Fruit fly (Drosophila melanogaster) whole organism, wandering third instar larva: ENCODE measurements around the gene Evi5.
A peak's percentile ranks its signal among the peaks of the same experiment; 100 is the strongest.

Experiments
- Abd-B ChIP-seq: fragments of >200 bp; optimal IDR thresholded peaks from 2 replicates; lab custom pipeline; 2017; ENCODE audit warnings: missing biosample characterization, missing genetic modification characterization
- CG32264 ChIP-seq: fragments of 200-800 bp; sonication (Bioruptor generic); optimal IDR thresholded peaks from 2 replicates; lab custom pipeline; 2016; ENCODE audit warnings: missing biosample characterization, missing genetic modification characterization
- CG9705 ChIP-seq: fragments of 200-800 bp; sonication (Bioruptor generic); optimal IDR thresholded peaks from 2 replicates; lab custom pipeline; 2018; ENCODE audit warnings: missing biosample characterization, mild to moderate bottlenecking, missing genetic modification characterization
- CrebA ChIP-seq: fragments of 200-800 bp; sonication (Bioruptor generic); optimal IDR thresholded peaks from 2 replicates; lab custom pipeline; 2016; ENCODE audit warnings: missing biosample characterization, mild to moderate bottlenecking, missing genetic modification characterization, borderline replicate concordance
- Dfd ChIP-seq: fragments of >200 bp; optimal IDR thresholded peaks from 2 replicates; lab custom pipeline; 2017; ENCODE audit warnings: missing biosample characterization, missing genetic modification characterization
- Dif ChIP-seq: fragments of 200-275, 200-300 bp; sonication (Bioruptor generic); optimal IDR thresholded peaks from 2 replicates; lab custom pipeline; 2018; ENCODE audit warnings: missing biosample characterization, missing genetic modification characterization; ENCODE audit not compliant: partially characterized antibody
- GATAd ChIP-seq: sonication (Bioruptor generic); optimal IDR thresholded peaks from 2 replicates; lab custom pipeline; 2016; ENCODE audit warnings: missing biosample characterization, missing genetic modification characterization
- HLH106 ChIP-seq: fragments of 200-800 bp; optimal IDR thresholded peaks from 3 replicates; lab custom pipeline; 2019; ENCODE audit warnings: missing biosample characterization, mild to moderate bottlenecking, missing genetic modification characterization, moderate library complexity
- Hnf4 ChIP-seq: fragments of 200-800 bp; sonication (Bioruptor generic); optimal IDR thresholded peaks from 2 replicates; lab custom pipeline; 2016; ENCODE audit warnings: missing biosample characterization, mild to moderate bottlenecking, missing genetic modification characterization
- Hr78 ChIP-seq: fragments of >200 bp; optimal IDR thresholded peaks from 2 replicates; lab custom pipeline; 2017; ENCODE audit warnings: missing biosample characterization, missing genetic modification characterization
- Hr83 ChIP-seq: fragments of 200-300 bp; sonication (Bioruptor generic); optimal IDR thresholded peaks from 2 replicates; lab custom pipeline; 2016; ENCODE audit warnings: missing biosample characterization, mild to moderate bottlenecking, missing genetic modification characterization, moderate library complexity; ENCODE audit not compliant: poor library complexity, severe bottlenecking
- Jra ChIP-seq: sonication (Bioruptor generic); optimal IDR thresholded peaks from 2 replicates; lab custom pipeline; 2016; ENCODE audit warnings: missing biosample characterization, missing genetic modification characterization
- Mio ChIP-seq: sonication (Bioruptor generic); optimal IDR thresholded peaks from 2 replicates; lab custom pipeline; 2016; ENCODE audit warnings: missing biosample characterization, missing genetic modification characterization
- Myc ChIP-seq: fragments of >200 bp; optimal IDR thresholded peaks from 2 replicates; lab custom pipeline; 2017
- N ChIP-seq: fragments of >200 bp; optimal IDR thresholded peaks from 2 replicates; lab custom pipeline; 2018; ENCODE audit warnings: missing biosample characterization, missing external identifiers, missing genetic modification characterization
- OdsH ChIP-seq: fragments of 200-800 bp; sonication (Bioruptor generic); optimal IDR thresholded peaks from 2 replicates; lab custom pipeline; 2016; ENCODE audit warnings: missing biosample characterization, mild to moderate bottlenecking, missing genetic modification characterization
- Rel ChIP-seq, 2 experiments: fragments of 200-800 bp; sonication (Bioruptor generic) in 1 of 2; optimal IDR thresholded peaks; 2 replicates in 1 of 2; 3 replicates in 1 of 2; lab custom pipeline; 2016 to 2019; ENCODE audit warnings: mild to moderate bottlenecking in 2 of 2, missing biosample characterization in 2 of 2, missing genetic modification characterization in 2 of 2, moderate library complexity in 1 of 2
- Sp1 ChIP-seq: fragments of 200-800 bp; sonication (Bioruptor generic); optimal IDR thresholded peaks from 3 replicates; lab custom pipeline; 2019; ENCODE audit warnings: missing biosample characterization, mild to moderate bottlenecking, missing genetic modification characterization, moderate library complexity
- Vsx2 ChIP-seq: fragments of 200-300, 225-300 bp; sonication (Bioruptor generic); optimal IDR thresholded peaks from 2 replicates; lab custom pipeline; 2018; ENCODE audit warnings: missing biosample characterization, missing genetic modification characterization; ENCODE audit not compliant: partially characterized antibody
- br ChIP-seq: fragments of 200-800 bp; sonication (Bioruptor generic); optimal IDR thresholded peaks from 2 replicates; lab custom pipeline; 2016; ENCODE audit warnings: missing biosample characterization, missing genetic modification characterization
- brk ChIP-seq: fragments of 200-800 bp; sonication (Bioruptor generic); optimal IDR thresholded peaks from 2 replicates; lab custom pipeline; 2016; ENCODE audit warnings: missing biosample characterization, mild to moderate bottlenecking, missing genetic modification characterization
- dl ChIP-seq, 2 experiments: fragments of 175-275, 200-275 bp in 1 of 2; fragments of 200-275 bp in 1 of 2; sonication (Bioruptor generic); optimal IDR thresholded peaks; lab custom pipeline; 2018; ENCODE audit warnings: mild to moderate bottlenecking in 2 of 2, missing biosample characterization in 2 of 2, missing genetic modification characterization in 2 of 2, moderate library complexity in 2 of 2; ENCODE audit not compliant: partially characterized antibody in 2 of 2, insufficient read depth in 1 of 2
- dmrt93B ChIP-seq: fragments of 200-800 bp; sonication (Bioruptor generic); optimal IDR thresholded peaks from 2 replicates; lab custom pipeline; 2018; ENCODE audit warnings: missing biosample characterization, mild to moderate bottlenecking, missing genetic modification characterization
- dsf ChIP-seq: sonication (Bioruptor generic); optimal IDR thresholded peaks from 2 replicates; lab custom pipeline; 2016; ENCODE audit warnings: missing biosample characterization, missing genetic modification characterization, borderline replicate concordance
- ey ChIP-seq: fragments of 200-800 bp; sonication (Bioruptor generic); optimal IDR thresholded peaks from 2 replicates; lab custom pipeline; 2016; ENCODE audit warnings: missing biosample characterization, missing genetic modification characterization
- foxo ChIP-seq, 2 experiments: fragments of 200-800 bp; sonication (Bioruptor generic); optimal IDR thresholded peaks; 2 replicates in 1 of 2; 3 replicates in 1 of 2; lab custom pipeline; 2016 to 2017; ENCODE audit warnings: missing biosample characterization in 2 of 2, missing genetic modification characterization in 2 of 2
- fru ChIP-seq: fragments of 200-800 bp; sonication (Bioruptor generic); optimal IDR thresholded peaks from 3 replicates; lab custom pipeline; 2016; ENCODE audit warnings: missing biosample characterization, mild to moderate bottlenecking, missing genetic modification characterization
- h ChIP-seq: fragments of 200-800 bp; sonication (Bioruptor generic); optimal IDR thresholded peaks from 3 replicates; lab custom pipeline; 2016; ENCODE audit warnings: missing biosample characterization, mild to moderate bottlenecking, missing genetic modification characterization
- jim ChIP-seq: fragments of 175-275, 200-325 bp; sonication (Bioruptor generic); optimal IDR thresholded peaks from 2 replicates; lab custom pipeline; 2016; ENCODE audit warnings: missing biosample characterization, mild to moderate bottlenecking, missing genetic modification characterization
- lola ChIP-seq: fragments of >200 bp; optimal IDR thresholded peaks from 2 replicates; lab custom pipeline; 2017; ENCODE audit warnings: missing biosample characterization, missing genetic modification characterization
- pan ChIP-seq: fragments of >200 bp; optimal IDR thresholded peaks from 2 replicates; lab custom pipeline; 2017
- psq ChIP-seq: fragments of 200-800 bp; sonication (Bioruptor generic); optimal IDR thresholded peaks from 3 replicates; lab custom pipeline; 2017; ENCODE audit warnings: missing biosample characterization, mild to moderate bottlenecking, missing genetic modification characterization, moderate library complexity
- rgr ChIP-seq: fragments of 200-800 bp; sonication (Bioruptor generic); optimal IDR thresholded peaks from 3 replicates; lab custom pipeline; 2016; ENCODE audit warnings: missing biosample characterization, mild to moderate bottlenecking, missing genetic modification characterization
- sage ChIP-seq: fragments of 200-800 bp; sonication (Bioruptor generic); optimal IDR thresholded peaks from 2 replicates; lab custom pipeline; 2016; ENCODE audit warnings: missing biosample characterization, mild to moderate bottlenecking, missing genetic modification characterization
- sv ChIP-seq: fragments of 200-800 bp; sonication (Bioruptor generic); optimal IDR thresholded peaks from 3 replicates; lab custom pipeline; 2016; ENCODE audit warnings: missing biosample characterization, missing genetic modification characterization
- tai ChIP-seq: sonication (Bioruptor generic); optimal IDR thresholded peaks from 2 replicates; lab custom pipeline; 2016; ENCODE audit warnings: missing biosample characterization, missing genetic modification characterization
- usp ChIP-seq: fragments of >200 bp; optimal IDR thresholded peaks from 2 replicates; lab custom pipeline; 2017; ENCODE audit warnings: missing biosample characterization, missing genetic modification characterization
- woc ChIP-seq: sonication (Bioruptor generic); optimal IDR thresholded peaks from 2 replicates; lab custom pipeline; 2016; ENCODE audit warnings: missing biosample characterization, mild to moderate bottlenecking, missing genetic modification characterization

Gene Evi5

DNA sequence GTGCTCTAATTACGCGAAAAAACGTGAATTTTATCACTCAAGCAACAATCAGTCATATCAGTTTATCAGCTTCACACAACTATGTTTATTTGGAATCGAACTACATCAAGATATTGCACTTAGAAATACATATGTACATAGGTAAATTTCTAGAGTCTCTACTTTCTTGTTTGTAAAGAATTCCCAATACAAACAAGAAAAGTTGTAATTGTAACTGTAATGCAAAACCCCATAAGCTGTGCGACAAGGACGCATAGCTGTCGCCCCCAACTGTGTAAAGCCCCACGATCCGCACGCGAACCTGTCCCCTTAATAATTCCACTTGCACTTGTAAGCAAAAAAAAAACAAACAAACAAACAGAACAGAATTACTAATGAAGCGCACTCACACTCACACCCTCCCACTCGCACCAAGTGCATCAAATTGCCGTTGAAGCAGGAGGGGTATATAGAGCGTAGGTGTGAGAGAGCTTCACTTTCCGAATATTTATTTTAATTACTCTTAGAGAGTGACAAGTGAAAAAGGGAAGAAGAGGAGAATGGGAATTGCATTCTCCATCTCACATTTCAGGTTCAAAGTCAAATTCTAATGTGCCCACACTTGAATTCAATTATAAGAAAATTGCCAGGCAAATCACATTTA, 28.1 kb downstream of the Evi5 start:
- no peak for TF ChIP-seq dsf
- no peak for TF ChIP-seq h (GFP tag; lab: Kevin White, UChicago)
- TF ChIP-seq jim (GFP tag; lab: Kevin White, UChicago) = peak; percentile 4
- no peak for TF ChIP-seq Rel (GFP tag; optimal IDR thresholded peaks at IDR 0.05; lab: Kevin White, UChicago)
- peak; percentile 45 for TF ChIP-seq Rel (tag; optimal IDR thresholded peaks at IDR 0.05; lab: Kevin White, UChicago)
- TF ChIP-seq CG9705 = no peak
- no peak for TF ChIP-seq brk (GFP tag; lab: Kevin White, UChicago)

DNA sequence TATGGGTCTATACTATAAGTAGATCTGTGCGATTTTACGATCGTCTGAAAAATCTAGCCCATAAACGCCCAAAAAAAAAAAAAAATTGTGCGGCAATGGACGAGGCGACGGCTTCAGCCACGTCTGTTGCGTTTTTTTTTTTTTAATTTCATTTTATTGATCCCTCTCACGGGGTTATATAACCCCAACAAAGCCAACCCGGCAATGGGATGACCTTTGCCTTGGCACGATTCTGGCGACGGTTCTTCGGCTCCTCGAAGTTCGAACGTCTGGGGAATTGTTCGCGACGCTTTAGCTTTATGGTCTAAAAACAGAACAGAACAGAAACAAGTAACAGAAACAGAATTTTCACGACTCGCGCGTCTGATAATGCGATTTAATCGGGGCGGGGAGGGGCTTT, 28.8 kb downstream of the Evi5 start:
- no peak for TF ChIP-seq Abd-B (GFP tag; lab: Kevin White, UChicago)
- no peak for TF ChIP-seq br (GFP tag; lab: Kevin White, UChicago)
- TF ChIP-seq ey (GFP tag; lab: Kevin White, UChicago) = no peak
- no peak for TF ChIP-seq Hr78
- TF ChIP-seq h (GFP tag; lab: Kevin White, UChicago) = peak; percentile 0
- no peak for TF ChIP-seq Mio (GFP tag; lab: Kevin White, UChicago)
- no peak for TF ChIP-seq foxo (GFP tag; optimal IDR thresholded peaks at IDR 0.05; lab: Kevin White, UChicago)
- TF ChIP-seq lola = no peak
- TF ChIP-seq CG9705 = no peak

DNA sequence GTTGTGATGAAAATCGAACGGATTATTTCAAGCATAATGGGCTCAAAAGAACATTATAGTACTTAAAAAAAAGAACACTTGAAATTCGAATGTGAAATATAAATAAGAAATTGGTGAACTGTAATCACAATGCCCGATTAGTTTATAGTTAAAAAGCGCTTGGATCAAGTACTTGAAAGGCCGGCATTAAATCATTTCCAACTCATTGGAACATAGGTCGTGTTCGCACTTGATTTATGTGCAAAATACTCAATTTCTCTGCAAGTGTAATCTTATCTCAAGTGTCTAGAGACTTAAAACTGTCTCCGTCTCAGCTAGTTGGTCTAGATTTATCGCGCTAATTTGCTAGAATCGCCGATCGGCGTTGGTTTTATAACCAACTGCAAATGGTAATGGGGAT, 29.7 kb downstream of the Evi5 start:
- TF ChIP-seq HLH106 (tag; lab: Kevin White, UChicago) (no peak), sv (GFP tag; lab: Kevin White, UChicago) (no peak), Hr83 (GFP tag; lab: Kevin White, UChicago) (no peak), pan (no peak), CG32264 (GFP tag; lab: Kevin White, UChicago) (no peak), psq (GFP tag; lab: Kevin White, UChicago) (no peak), rgr (GFP tag; lab: Kevin White, UChicago) (no peak), Dfd (GFP tag; lab: Kevin White, UChicago) (no peak), woc (no peak), Vsx2 (GFP tag; lab: Kevin White, UChicago) (no peak), Dif (GFP tag; lab: Kevin White, UChicago) (no peak), fru (GFP tag; lab: Kevin White, UChicago) (no peak), Jra (GFP tag; lab: Kevin White, UChicago) (no peak), jim (GFP tag; lab: Kevin White, UChicago) (no peak)

DNA sequence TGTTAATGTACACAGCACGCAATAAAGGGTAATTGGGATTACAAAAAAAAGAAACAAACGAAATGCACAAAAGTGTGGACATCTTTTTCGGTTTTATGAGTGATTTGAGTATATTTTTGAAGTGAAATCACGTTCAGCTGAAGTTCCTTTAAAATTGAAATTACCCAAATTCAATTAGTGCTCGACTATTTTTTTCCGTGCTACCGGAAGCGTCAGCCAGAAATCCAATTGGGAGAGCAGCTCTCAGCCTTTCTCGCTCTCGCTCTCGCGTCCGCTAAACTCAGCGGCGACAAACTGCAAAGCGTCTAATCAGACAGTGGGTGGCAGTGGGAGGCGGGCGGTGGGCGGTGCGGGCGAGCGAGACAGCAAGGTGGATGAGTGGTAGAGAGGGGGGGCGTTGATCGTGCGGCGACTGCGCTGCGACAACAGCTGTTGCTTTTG, 30.9 kb downstream of the Evi5 start:
- TF ChIP-seq Myc (no peak), Rel (GFP tag; optimal IDR thresholded peaks at IDR 0.05; lab: Kevin White, UChicago) (peak; percentile 21), Rel (tag; optimal IDR thresholded peaks at IDR 0.05; lab: Kevin White, UChicago) (peak; percentile 59), HLH106 (tag; lab: Kevin White, UChicago) (peak; percentile 92), h (GFP tag; lab: Kevin White, UChicago) (peak; percentile 96), tai (peak; percentile 85), Sp1 (GFP tag; lab: Kevin White, UChicago) (peak; percentile 93), Hr78 (no peak), GATAd (peak; percentile 35), dl (GFP tag; optimal IDR thresholded peaks at IDR 0.05; lab: Kevin White, UChicago; ENCODE audit: insufficient read depth in 1 of 2, partially characterized antibody in 2 of 2) (peak; percentile 42 to 61), jim (GFP tag; lab: Kevin White, UChicago) (peak; percentile 20), brk (GFP tag; lab: Kevin White, UChicago) (peak; percentile 81), CrebA (GFP tag; lab: Kevin White, UChicago) (peak; percentile 69), N (no peak), Vsx2 (GFP tag; lab: Kevin White, UChicago) (no peak), foxo (GFP tag; optimal IDR thresholded peaks at IDR 0.05; lab: Kevin White, UChicago) (peak; percentile 71 to 95), br (GFP tag; lab: Kevin White, UChicago) (peak; percentile 95), Jra (GFP tag; lab: Kevin White, UChicago) (peak; percentile 72), Hr83 (GFP tag; lab: Kevin White, UChicago) (peak; percentile 31), woc (peak; percentile 79), dsf (peak; percentile 23), sv (GFP tag; lab: Kevin White, UChicago) (peak; percentile 78), pan (no peak), Hnf4 (GFP tag; lab: Kevin White, UChicago) (peak; percentile 93), Dfd (GFP tag; lab: Kevin White, UChicago) (peak; percentile 21), Dif (GFP tag; lab: Kevin White, UChicago) (peak; percentile 63), psq (GFP tag; lab: Kevin White, UChicago) (peak; percentile 87), rgr (GFP tag; lab: Kevin White, UChicago) (peak; percentile 93), sage (GFP tag; lab: Kevin White, UChicago) (peak; percentile 86), CG9705 (peak; percentile 68), OdsH (GFP tag; lab: Kevin White, UChicago) (peak; percentile 92), fru (GFP tag; lab: Kevin White, UChicago) (peak; percentile 92), usp (GFP tag; lab: Kevin White, UChicago) (no peak), lola (no peak), dmrt93B (GFP tag; lab: Kevin White, UChicago) (peak; percentile 85), Abd-B (GFP tag; lab: Kevin White, UChicago) (no peak), ey (GFP tag; lab: Kevin White, UChicago) (peak; percentile 96), Mio (GFP tag; lab: Kevin White, UChicago) (peak; percentile 61)
